Fruit fly (Drosophila melanogaster) whole organism, adult: ENCODE results near the gene et.

Experiments used
- CG12768 ChIP-seq: fragments of 200-800 bp; sonication (Bioruptor generic); optimal IDR thresholded peaks from 2 replicates; lab custom pipeline; 2017; ENCODE audit warnings: missing biosample characterization, missing genetic modification characterization, mild to moderate bottlenecking, moderate library complexity, missing genetic modification reagents
- CG14711 ChIP-seq: fragments of 200-800 bp; sonication (Bioruptor generic); optimal IDR thresholded peaks from 2 replicates; lab custom pipeline; 2018; ENCODE audit warnings: missing biosample characterization, mild to moderate bottlenecking, missing genetic modification characterization, moderate library complexity
- CG33017 ChIP-seq: fragments of 200-800 bp; sonication (Bioruptor generic); optimal IDR thresholded peaks from 2 replicates; lab custom pipeline; 2018; ENCODE audit warnings: missing biosample characterization, mild to moderate bottlenecking, missing genetic modification characterization, moderate library complexity
- CG7101 ChIP-seq: fragments of 200-800 bp; sonication (Bioruptor generic); optimal IDR thresholded peaks from 2 replicates; lab custom pipeline; 2018; ENCODE audit warnings: missing biosample characterization, mild to moderate bottlenecking, missing genetic modification characterization, moderate library complexity
- bab1 ChIP-seq: fragments of 200-800 bp; sonication (Bioruptor generic); optimal IDR thresholded peaks from 3 replicates; lab custom pipeline; 2019; ENCODE audit warnings: missing biosample characterization, mild to moderate bottlenecking, missing genetic modification characterization, moderate library complexity

- TF ChIP-seq CG12768 (GFP tag; lab: Kevin White, UChicago) (no peak), CG14711 (tag; lab: Kevin White, UChicago) (no peak), CG33017 (tag; lab: Kevin White, UChicago) (no peak), bab1 (no peak), CG7101 (no peak)
Observed at dm6 chrX:19711936-19712335, 36.2 kb upstream of the et start.
